Worm (Caenorhabditis elegans) whole organism, L1 larva: ENCODE data around the gene K08H10.10.
"Not testable (repeated sequence)": the region's sequence is repeated elsewhere in the genome, so short reads cannot be mapped to it uniquely, and the experiment has no call there.

ENCODE experiments used
- C04F5.9 ChIP-seq: sonication (generic microtip); optimal IDR thresholded peaks from 2 replicates; lab custom pipeline; 2016; ENCODE audit warnings: missing genetic modification characterization, missing compliant biosample characterization
- C34B4.2 ChIP-seq: sonication (generic microtip); optimal IDR thresholded peaks from 2 replicates; lab custom pipeline; 2017; ENCODE audit warnings: mild to moderate bottlenecking, missing genetic modification characterization, missing compliant biosample characterization
- ceh-63 ChIP-seq: fragments of 200-800 bp; sonication (Bioruptor generic); optimal IDR thresholded peaks from 2 replicates; lab custom pipeline; 2018; ENCODE audit warnings: mild to moderate bottlenecking, missing genetic modification characterization, missing compliant biosample characterization
- ceh-90 ChIP-seq: sonication (generic microtip); optimal IDR thresholded peaks from 2 replicates; lab custom pipeline; 2016; ENCODE audit warnings: missing genetic modification characterization, missing compliant biosample characterization
- efl-1 ChIP-seq, 4 experiments: fragments of 150-350 bp; optimal IDR thresholded peaks in 3 of 4; peaks in 1 of 4; 1 replicate in 1 of 4; 2 replicates in 3 of 4; lab custom pipeline; 2014; ENCODE audit warnings: missing biosample characterization in 2 of 4, missing genetic modification characterization in 2 of 4, missing genetic modification reagents in 2 of 4
- fkh-10 ChIP-seq: sonication (generic microtip); optimal IDR thresholded peaks from 2 replicates; lab custom pipeline; 2017; ENCODE audit warnings: missing biosample characterization, missing genetic modification reagents, missing genetic modification characterization
- fkh-4 ChIP-seq: sonication (generic microtip); optimal IDR thresholded peaks from 2 replicates; lab custom pipeline; 2016; ENCODE audit warnings: missing compliant biosample characterization, missing genetic modification characterization, borderline replicate concordance
- fkh-8 ChIP-seq: sonication (generic microtip); optimal IDR thresholded peaks from 2 replicates; lab custom pipeline; 2016; ENCODE audit warnings: mild to moderate bottlenecking, missing genetic modification characterization, missing compliant biosample characterization
- fos-1 ChIP-seq: fragments of 150-350 bp; optimal IDR thresholded peaks from 2 replicates; lab custom pipeline; 2014; ENCODE audit warnings: missing biosample characterization, missing genetic modification characterization
- grh-1 ChIP-seq: fragments of 200-800 bp; sonication (Bioruptor generic); IDR thresholded peaks from 2 replicates; pipeline ENCODE4 v1.3.6; 2022; ENCODE audit warnings: missing genetic modification reagents, missing genetic modification characterization, missing compliant biosample characterization
- hlh-4 ChIP-seq: sonication (generic microtip); optimal IDR thresholded peaks from 2 replicates; lab custom pipeline; 2016; ENCODE audit warnings: mild to moderate bottlenecking, missing genetic modification characterization, missing compliant biosample characterization
- isw-1 ChIP-seq: fragments of 200-800 bp; sonication (Bioruptor generic); IDR thresholded peaks from 2 replicates; pipeline ENCODE4 v1.3.6; 2022; ENCODE audit warnings: missing genetic modification characterization, missing compliant biosample characterization
- mef-2 ChIP-seq: fragments of 150-350 bp; optimal IDR thresholded peaks from 2 replicates; lab custom pipeline; 2014; ENCODE audit warnings: missing biosample characterization, missing genetic modification characterization
- nhr-19 ChIP-seq: fragments of 200-800 bp; sonication (Bioruptor generic); conservative IDR thresholded peaks from 2 replicates; pipeline ENCODE4 v1.3.6; 2022; ENCODE audit warnings: missing genetic modification characterization, missing compliant biosample characterization
- nhr-20 ChIP-seq: sonication (generic microtip); optimal IDR thresholded peaks from 2 replicates; lab custom pipeline; 2016; ENCODE audit warnings: mild to moderate bottlenecking, missing genetic modification characterization, missing compliant biosample characterization
- nhr-237 ChIP-seq: fragments of 150-350 bp; optimal IDR thresholded peaks from 2 replicates; lab custom pipeline; 2014; ENCODE audit warnings: missing biosample characterization, missing genetic modification characterization
- nhr-76 ChIP-seq: sonication (generic microtip); optimal IDR thresholded peaks from 2 replicates; lab custom pipeline; 2017; ENCODE audit warnings: missing biosample characterization, missing genetic modification characterization
- nhr-85 ChIP-seq: sonication (generic microtip); peaks from one replicate; lab custom pipeline; 2016; ENCODE audit warnings: missing genetic modification characterization, inconsistent platforms, missing compliant biosample characterization
- nhr-90 ChIP-seq: sonication (generic microtip); optimal IDR thresholded peaks from 2 replicates; lab custom pipeline; 2016; ENCODE audit warnings: mild to moderate bottlenecking, missing genetic modification characterization, missing compliant biosample characterization; ENCODE audit not compliant: poor library complexity
- pqm-1 ChIP-seq: sonication (generic microtip); optimal IDR thresholded peaks from 3 replicates; lab custom pipeline; 2017; ENCODE audit warnings: missing biosample characterization, missing genetic modification characterization
- xbp-1 ChIP-seq: sonication (generic microtip); optimal IDR thresholded peaks from 2 replicates; lab custom pipeline; 2016; ENCODE audit warnings: missing genetic modification characterization, missing compliant biosample characterization

The K08H10.10 gene

ce11 chrV:10047189-10047588 is 46.3 kb downstream of the K08H10.10 start:
- TF ChIP-seq fkh-10 (GFP tag; lab: Kevin White, UChicago): no peak
- TF ChIP-seq nhr-19: no peak
- no peak for TF ChIP-seq xbp-1
- TF ChIP-seq C34B4.2: no peak
- no peak for TF ChIP-seq ceh-63 (GFP tag; lab: Kevin White, UChicago)
- no peak for TF ChIP-seq nhr-90 (tag; lab: Kevin White, UChicago)
- no peak for TF ChIP-seq pqm-1
- TF ChIP-seq nhr-237 (tag; lab: Kevin White, UChicago): no peak

- peak; percentile 42 for TF ChIP-seq nhr-19
- not testable (repeated sequence) for TF ChIP-seq efl-1 (optimal IDR thresholded peaks at IDR 0.05; lab: Kevin White, UChicago)
- TF ChIP-seq efl-1 (GFP tag; optimal IDR thresholded peaks at IDR 0.05 in 1 of 2; lab: Kevin White, UChicago): peak in 1 of 2 experiments; percentile 78
- TF ChIP-seq isw-1 (GFP tag; lab: Robert Waterston, UW): peak; percentile 12; the same call in 1 of the 2 replicates
- TF ChIP-seq grh-1: peak; percentile 74
Observed at ce11 chrV:10049192-10049816, 48.4 kb downstream of the K08H10.10 start.

- TF ChIP-seq nhr-20 (tag; lab: Kevin White, UChicago) (no peak), fos-1 (tag; lab: Kevin White, UChicago) (no peak), fkh-8 (tag; lab: Kevin White, UChicago) (no peak), nhr-76 (tag; lab: Kevin White, UChicago) (no peak), hlh-4 (tag; lab: Kevin White, UChicago) (no peak), nhr-85 (tag; lab: Kevin White, UChicago) (no peak), fkh-4 (tag; lab: Kevin White, UChicago) (no peak), ceh-90 (tag; lab: Kevin White, UChicago) (no peak), C04F5.9 (tag; lab: Kevin White, UChicago) (no peak), mef-2 (tag; lab: Kevin White, UChicago) (no peak)
Observed at ce11 chrV:10051855-10052254, 51.0 kb downstream of the K08H10.10 start, which contains the start of gene str-118. str-118 (plus strand) TSS chrV:10052155.
